Worm (Caenorhabditis elegans) whole organism, dauer: Measurements from ENCODE around the gene atic-1.

Experiments used
- unc-62 ChIP-seq: sonication (generic microtip); optimal IDR thresholded peaks from 2 replicates; lab custom pipeline; 2017; ENCODE audit warnings: missing biosample characterization, missing genetic modification reagents, missing genetic modification characterization

Gene atic-1

DNA sequence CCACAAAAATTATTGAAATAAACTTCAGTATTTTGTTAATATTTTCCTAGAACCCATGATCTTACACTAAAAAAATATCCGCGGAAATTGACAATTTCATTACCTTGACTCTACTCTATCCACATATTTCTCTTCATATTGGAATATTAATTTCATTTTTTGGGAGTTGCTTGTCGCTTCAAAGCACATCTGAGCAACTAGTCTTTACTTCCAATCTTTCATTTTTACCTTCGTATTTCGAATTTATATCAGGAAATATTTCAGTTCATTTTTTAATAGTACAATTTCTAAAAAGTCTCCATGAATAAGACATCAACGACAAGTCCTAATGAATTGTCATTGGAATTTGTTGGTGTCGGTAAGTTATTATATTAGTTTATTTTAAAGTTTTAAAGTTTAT is 2.8 kb upstream of the atic-1 start, which contains the start of gene srt-73:
Gene srt-73, plus strand, starts transcription at position 301 of the 400 bp plus-strand sequence.
- no peak for TF ChIP-seq unc-62 (GFP tag; lab: Kevin White, UChicago)

DNA sequence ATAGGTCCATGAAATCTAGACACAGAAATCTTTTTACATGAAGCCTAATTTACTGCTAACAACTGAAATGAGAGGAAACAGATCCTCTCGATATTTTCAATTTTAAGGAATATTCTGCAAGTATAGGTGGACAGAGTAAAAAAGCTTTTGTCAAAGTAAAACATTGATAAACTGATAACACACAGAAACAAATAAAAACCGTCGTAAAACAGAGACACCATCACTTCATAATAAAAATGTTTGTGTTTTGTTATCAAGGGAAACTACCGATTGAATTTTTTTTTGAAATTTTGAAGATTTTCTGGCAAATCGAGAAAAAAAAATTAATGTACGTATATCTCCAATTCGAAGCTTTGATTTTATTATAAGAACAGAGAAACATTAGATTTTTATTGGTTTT is 660 bp upstream of the atic-1 start:
- TF ChIP-seq unc-62 (GFP tag; lab: Kevin White, UChicago), result no peak

- no peak for TF ChIP-seq unc-62 (GFP tag; lab: Kevin White, UChicago)
Observed at ce11 chrIV:7897443-7897842, 15.6 kb downstream of the atic-1 start, which contains the start of gene ilys-4. Gene ilys-4, minus strand, starts transcription at chrIV:7897543.

DNA sequence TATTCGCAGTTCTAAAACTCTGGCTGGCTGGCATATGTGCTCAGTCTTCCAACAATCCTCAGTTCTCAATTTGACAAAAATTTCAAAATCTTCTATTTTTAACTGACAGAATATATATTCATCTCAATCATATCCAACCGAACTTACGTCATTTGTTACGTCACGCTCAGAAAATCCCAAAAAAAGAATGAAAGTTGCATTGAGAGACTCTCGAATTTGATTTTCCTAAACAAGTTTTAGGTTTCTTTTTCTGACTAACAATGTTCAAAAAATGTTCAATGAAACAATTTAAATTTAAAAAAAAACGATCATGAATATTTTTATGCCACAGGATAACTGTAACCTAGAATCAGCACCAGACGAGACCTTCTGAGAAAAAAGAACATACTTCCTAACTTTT is 16.1 kb downstream of the atic-1 start:
- TF ChIP-seq unc-62 (GFP tag; lab: Kevin White, UChicago), result no peak

DNA sequence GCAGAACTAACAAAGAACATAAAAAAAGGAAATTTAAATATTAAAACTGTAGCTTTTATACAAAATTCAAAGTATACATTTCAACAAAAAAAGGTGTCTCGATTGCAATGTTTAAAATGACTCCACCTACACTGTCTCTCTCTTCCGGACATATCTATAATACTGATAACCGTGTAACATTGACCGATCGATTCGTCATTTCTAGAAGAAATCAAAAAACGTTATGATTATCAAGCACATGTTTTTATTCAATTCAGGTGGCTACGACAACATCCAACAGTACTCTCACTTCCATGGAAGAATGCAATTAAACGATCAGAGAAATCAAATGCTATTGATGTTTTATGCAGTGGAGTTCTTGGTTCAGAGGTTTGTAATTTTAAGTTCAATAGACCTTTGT is 16.7 kb downstream of the atic-1 start:
- TF ChIP-seq unc-62 (GFP tag; lab: Kevin White, UChicago), result no peak

DNA sequence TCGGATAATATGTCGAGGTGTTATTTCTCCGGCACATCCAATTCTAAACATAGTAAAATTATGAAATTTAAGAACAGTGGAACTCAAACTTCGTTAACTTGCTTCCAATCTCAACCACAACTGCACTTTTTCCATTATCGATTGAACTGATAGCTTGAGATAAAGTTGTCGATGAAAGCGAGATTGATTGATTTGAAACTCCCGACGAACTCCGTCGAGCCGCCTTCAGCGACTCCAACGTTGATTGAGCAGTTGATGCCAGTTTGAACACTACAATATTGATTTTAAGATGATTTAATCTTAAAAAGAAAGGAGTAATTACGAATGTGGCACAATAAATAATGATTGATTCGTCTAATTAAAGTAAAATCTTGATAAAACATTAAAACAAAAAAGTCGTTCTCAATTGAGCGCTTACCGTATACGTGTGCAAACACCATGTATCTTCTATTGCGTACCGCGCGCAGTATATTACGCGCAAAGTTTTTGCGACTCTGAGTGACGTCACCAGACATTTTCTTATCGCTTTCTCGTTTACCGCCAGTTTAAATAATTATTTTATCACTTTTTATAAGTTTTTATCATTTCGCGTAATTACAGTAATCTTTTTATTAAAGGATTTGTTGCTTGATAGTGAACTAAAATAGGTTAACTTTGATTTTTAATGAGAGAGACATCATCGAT is 20.5 kb downstream of the atic-1 start, which contains the start of gene arp-11:
Gene arp-11, minus strand, starts transcription at position 51 of the 684 bp plus-strand sequence.
- no peak for TF ChIP-seq unc-62 (GFP tag; lab: Kevin White, UChicago)

DNA sequence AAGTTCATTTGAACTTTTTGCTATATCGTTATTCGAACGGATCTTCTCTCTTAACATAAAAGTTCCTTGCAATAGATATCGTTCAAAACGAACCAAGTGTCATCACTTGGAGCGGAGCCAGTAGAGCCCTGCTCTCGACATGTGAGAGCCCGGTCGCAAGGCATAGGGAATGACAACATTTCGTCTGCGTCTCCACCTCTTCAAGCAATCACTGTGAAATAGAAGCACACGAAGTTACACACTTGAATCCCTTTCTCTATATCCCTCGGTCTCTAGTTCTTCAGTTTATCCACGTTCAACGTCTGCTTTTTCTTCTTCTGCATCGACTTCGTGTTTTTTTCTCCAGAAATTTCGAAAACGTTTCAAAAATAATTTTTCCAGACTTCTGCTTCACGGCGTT is 21.5 kb downstream of the atic-1 start, which contains the start of gene C49H3.6:
Gene C49H3.6, plus strand, starts transcription at position 380 of the 400 bp plus-strand sequence.
- no peak for TF ChIP-seq unc-62 (GFP tag; lab: Kevin White, UChicago)

- no peak for TF ChIP-seq unc-62 (GFP tag; lab: Kevin White, UChicago)
Observed at ce11 chrIV:7906643-7907042, 24.8 kb downstream of the atic-1 start.

ce11 chrIV:7909455-7910141 is 27.8 kb downstream of the atic-1 start:
- TF ChIP-seq unc-62 (GFP tag; lab: Kevin White, UChicago), result no peak

ce11 chrIV:7910197-7910735 is 28.4 kb downstream of the atic-1 start, which contains the start of the genes npp-27 and ntl-4:
Gene npp-27, minus strand, starts transcription at chrIV:7910247.
Gene ntl-4, plus strand, starts transcription at chrIV:7910575.
- no peak for TF ChIP-seq unc-62 (GFP tag; lab: Kevin White, UChicago)

- no peak for TF ChIP-seq unc-62 (GFP tag; lab: Kevin White, UChicago)
Observed at ce11 chrIV:7914991-7915390, 33.2 kb downstream of the atic-1 start, which contains the start of gene C49H3.4. Gene C49H3.4, plus strand, starts transcription at chrIV:7915291.

ce11 chrIV:7916907-7917306 is 35.1 kb downstream of the atic-1 start:
- TF ChIP-seq unc-62 (GFP tag; lab: Kevin White, UChicago), result no peak

- TF ChIP-seq unc-62 (GFP tag; lab: Kevin White, UChicago), result no peak
Observed at ce11 chrIV:7917881-7918280, 36.1 kb downstream of the atic-1 start.

DNA sequence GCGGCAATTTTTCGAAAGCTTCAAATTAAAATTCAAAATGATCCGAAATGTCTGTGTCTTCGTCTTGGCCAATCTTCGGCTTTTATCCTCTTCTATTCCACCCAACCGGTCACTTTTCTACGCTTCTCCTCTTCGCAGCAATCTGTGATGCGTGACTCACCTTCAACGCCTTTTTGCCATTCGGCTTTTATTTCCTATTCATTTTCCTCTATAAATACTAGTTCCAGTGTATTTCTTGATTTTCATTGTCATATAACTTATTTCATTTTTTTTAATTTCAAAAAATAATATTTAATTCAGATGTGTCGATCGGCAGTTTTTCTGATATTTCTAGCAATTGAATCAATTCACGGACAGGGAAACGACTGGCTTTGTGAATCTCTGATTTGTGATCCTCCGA is 38.3 kb downstream of the atic-1 start, which contains the start of gene C49H3.16:
Gene C49H3.16, plus strand, starts transcription at position 301 of the 400 bp plus-strand sequence.
- no peak for TF ChIP-seq unc-62 (GFP tag; lab: Kevin White, UChicago)

ce11 chrIV:7923982-7924480 is 42.2 kb downstream of the atic-1 start, which contains the start of the genes xpo-3 and C49H3.3:
Gene xpo-3, minus strand, starts transcription at chrIV:7924032.
Gene C49H3.3, plus strand, starts transcription at chrIV:7924350.
- no peak for TF ChIP-seq unc-62 (GFP tag; lab: Kevin White, UChicago)
